Fruit fly (Drosophila melanogaster): ENCODE measurements around the gene nau.

DNA sequence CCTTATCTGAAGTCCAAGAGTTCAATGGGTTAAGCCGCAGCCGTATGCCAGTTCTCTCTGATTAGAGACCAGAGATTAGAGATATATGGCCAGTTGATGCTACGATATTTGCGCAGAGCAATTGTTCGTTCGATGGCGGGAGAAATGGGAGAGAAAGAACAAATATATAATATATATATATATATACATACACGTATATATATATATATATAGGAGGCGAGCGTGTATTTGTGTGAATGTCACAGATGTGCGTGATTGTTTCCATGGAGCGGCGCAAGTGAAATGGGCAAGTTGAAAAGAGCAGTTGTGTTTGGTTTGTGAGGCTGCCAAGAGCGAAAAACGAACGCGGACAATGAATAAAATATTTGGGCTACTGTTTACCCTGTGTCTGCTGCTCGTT, 41.1 kb downstream of the nau start, which contains the start of gene GILT3:
- TF ChIP-seq EcR (GFP tag; optimal IDR thresholded peaks at IDR 0.05) (no peak), Dll (optimal IDR thresholded peaks at IDR 0.05) (no peak), CG8478 (optimal IDR thresholded peaks at IDR 0.05) (no peak), usp (GFP tag; optimal IDR thresholded peaks at IDR 0.05) (no peak), psq (optimal IDR thresholded peaks at IDR 0.05) (no peak)

Measured in whole organism.